Worm (Caenorhabditis elegans): ENCODE measurements around the gene B0563.7.
"Not testable (repeated sequence)": the region's sequence is repeated elsewhere in the genome, so short reads cannot be mapped to it uniquely, and the experiment has no call there.

Gene B0563.7

DNA sequence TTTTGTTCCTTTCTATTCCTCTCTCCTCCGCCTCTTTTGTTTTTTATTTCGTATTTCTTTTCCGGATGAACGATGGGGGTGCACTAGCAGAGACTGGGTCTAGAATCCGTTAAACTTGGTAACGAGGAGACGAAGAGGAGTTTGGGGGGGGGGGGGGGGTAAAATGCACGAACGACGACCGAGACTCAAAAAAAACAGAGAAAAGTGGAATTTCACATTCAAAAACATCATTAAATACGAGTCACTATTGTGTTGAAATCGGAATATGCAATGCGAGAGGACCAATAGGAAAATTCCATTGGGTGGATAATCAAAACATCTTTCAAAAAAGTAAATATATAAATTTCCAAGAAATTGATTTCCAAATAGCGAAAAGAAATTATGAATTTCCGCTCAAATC, at the start of gene B0563.7:
B0563.7 (minus strand) TSS at position 101 of the 400 bp plus-strand sequence.
- no peak for TF ChIP-seq unc-62 (GFP tag; optimal IDR thresholded peaks at IDR 0.05)

ce11 chrX:9203468-9203867, 49.4 kb upstream of the B0563.7 start, which contains the start of gene crb-3:
TSS of gene crb-3 (plus strand) at chrX:9203768.
- TF ChIP-seq unc-62 (GFP tag; optimal IDR thresholded peaks at IDR 0.05), result not testable (repeated sequence)

DNA sequence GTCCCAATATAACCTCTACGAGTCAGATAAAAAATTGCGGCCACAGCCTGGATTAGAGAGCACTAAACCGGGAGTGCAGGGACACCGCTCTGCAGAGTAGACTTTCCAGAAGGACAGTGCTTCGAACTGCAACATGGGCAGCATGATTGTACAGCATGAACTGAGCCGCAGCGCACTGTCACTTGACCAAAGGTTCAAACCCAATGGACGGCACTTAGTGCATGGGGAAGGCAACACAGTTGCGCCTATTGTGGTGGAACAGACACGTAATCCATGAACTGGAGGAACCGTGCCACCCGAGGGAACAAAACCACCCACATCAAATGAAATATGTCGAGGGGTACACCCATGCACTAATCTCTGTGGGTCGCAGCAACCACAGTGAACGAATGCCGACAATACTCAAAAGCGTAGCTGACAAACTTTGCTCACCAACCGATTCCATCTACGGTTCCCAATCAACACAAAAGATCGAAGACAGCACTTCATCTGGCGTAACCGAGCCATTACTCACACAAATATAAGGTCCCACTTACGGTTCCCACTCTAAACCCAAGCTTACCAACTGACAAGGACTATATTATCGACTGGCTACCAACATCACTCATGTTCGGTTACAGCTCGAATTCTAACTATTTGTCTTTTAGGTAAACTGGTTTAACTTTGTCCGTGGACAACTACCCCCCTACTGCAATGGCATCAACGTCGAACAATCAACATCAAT, 41.4 kb upstream of the B0563.7 start:
- no peak for TF ChIP-seq unc-62 (GFP tag; optimal IDR thresholded peaks at IDR 0.05)

DNA sequence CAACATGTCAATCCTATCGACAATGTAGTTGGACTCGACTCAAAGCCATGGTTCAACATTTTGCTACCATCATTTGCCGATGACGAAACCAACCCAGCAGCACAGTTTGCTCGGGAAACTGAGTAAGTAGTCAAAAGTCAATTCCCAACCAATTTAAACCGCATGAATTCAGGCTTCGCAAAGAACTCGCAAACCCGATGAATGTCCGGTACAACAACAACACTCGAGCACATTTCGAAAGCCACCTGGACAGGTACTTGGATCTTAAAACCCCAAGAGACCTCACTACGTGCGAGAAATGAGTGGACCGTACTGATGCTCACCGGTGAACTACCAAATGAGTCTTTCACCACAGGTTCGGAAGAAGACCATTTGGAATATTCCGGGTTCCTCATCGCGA, 40.0 kb upstream of the B0563.7 start:
- TF ChIP-seq unc-62 (GFP tag; optimal IDR thresholded peaks at IDR 0.05), result no peak

ce11 chrX:9191795-9192494, 37.8 kb upstream of the B0563.7 start, which contains the start of gene Y81B9A.1:
TSS of gene Y81B9A.1 (plus strand) at chrX:9192444.
- TF ChIP-seq unc-62 (GFP tag; optimal IDR thresholded peaks at IDR 0.05), result no peak

- no peak for TF ChIP-seq unc-62 (GFP tag; optimal IDR thresholded peaks at IDR 0.05)
These were observed 29.7 kb upstream of the B0563.7 start, which contains the start of gene Y81B9A.2 for ce11 chrX:9183836-9184235. TSS of gene Y81B9A.2 (plus strand) at chrX:9184136.

DNA sequence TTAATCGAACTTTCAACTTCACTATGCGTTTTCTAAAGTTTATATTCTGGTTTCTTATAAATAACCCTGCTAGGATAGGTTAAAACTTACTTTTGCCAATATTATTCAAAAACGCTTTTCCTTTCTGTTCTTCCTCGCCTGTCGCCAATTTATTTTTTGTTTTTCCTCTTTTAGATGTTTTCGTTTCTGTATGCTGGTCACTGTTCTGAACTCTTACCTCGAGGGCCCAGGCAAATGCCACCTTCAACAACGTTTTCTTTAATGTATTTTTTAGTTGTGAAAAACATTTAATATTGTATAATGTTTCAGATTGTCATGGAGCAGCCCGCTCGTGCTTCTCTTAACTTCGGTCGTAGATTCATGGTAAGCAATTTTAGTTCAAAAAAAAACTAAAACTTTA, 28.0 kb upstream of the B0563.7 start, which contains the start of gene Y81B9A.3:
Y81B9A.3 (plus strand) TSS at position 301 of the 400 bp plus-strand sequence.
- TF ChIP-seq unc-62 (GFP tag; optimal IDR thresholded peaks at IDR 0.05), result no peak

DNA sequence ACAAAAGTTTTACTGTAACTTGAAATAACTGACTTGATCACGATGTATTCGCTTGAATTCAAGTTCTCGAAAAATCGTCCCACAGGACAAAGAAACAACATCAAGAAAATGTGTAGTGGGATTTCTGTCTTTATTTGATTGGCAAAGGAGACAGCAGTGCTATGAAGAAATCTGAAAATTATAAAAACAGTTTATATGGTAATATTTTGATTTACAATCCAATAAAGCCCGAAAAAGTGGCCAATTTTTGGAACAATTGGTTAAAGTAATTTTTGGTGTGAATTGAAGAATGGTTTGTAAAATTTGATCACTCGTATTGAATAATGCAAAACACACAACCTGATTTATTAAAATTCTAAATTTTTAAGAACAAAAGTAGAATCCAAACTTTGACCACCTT, 26.7 kb upstream of the B0563.7 start, which contains the start of gene Y81B9A.4:
Y81B9A.4 (minus strand) TSS at position 101 of the 400 bp plus-strand sequence.
- TF ChIP-seq unc-62 (GFP tag; optimal IDR thresholded peaks at IDR 0.05), result no peak

DNA sequence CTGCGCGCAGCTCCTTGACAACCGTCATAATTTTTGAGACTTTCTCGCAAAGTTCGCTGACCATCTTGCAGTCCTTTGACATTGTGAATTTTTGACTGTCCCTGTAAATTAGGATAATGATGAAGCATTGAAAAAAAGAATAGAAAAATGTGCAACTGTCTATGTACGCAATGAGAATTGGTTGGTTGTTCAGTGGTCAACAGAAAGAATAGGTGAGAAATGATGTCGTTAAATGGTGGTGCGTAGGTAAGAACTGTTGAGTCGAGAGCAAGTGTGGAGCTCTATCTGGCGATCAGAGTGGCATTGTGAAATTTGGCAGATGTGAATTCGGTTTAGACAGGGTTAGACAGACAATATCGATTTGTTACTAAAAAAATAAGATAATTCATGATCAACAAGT, 20.3 kb upstream of the B0563.7 start, which contains the start of gene B0563.8:
B0563.8 (minus strand) TSS at position 101 of the 400 bp plus-strand sequence.
- TF ChIP-seq unc-62 (GFP tag; optimal IDR thresholded peaks at IDR 0.05), result no peak

ce11 chrX:9172733-9173132, 18.6 kb upstream of the B0563.7 start:
- TF ChIP-seq unc-62 (GFP tag; optimal IDR thresholded peaks at IDR 0.05), result no peak

DNA sequence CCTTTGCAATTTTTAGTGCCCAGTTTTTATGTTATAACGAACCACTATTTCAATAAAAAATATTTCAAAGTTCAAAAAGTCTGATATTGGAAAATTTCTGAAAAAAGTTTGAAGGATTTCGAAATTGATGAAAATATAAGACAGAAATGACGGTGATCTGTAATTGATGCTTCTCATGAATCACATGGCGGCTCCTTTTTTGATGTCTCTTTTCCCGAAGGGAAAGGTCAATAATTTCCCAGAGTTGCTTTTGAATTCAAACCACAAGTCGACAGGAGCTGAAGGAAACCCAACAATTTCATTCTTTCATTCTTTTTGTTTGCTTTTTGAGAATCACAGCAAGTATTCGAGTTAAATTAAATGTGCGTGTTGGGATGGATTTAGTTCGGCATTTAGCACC, 18.2 kb upstream of the B0563.7 start, which contains the start of gene B0563.18:
B0563.18 (plus strand) TSS at position 301 of the 400 bp plus-strand sequence.
- no peak for TF ChIP-seq unc-62 (GFP tag; optimal IDR thresholded peaks at IDR 0.05)

DNA sequence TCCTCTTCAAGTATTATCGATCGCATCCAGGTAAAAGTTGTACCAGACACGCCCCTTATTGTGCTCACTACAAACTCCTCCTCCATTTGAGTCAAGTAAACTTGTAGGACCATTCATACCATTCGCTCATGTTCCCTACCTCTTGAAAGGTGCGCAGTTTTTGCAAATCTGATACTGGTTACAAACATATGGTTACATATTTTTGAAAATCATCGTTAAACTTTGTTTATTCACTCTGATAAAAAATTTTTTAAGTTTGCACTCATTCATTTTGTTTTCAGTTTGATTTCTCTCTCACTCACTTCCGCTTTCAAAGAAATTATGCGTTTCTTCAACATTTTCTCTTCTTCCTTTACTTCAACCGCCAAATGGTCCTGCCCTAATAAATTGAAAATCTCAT, 17.1 kb upstream of the B0563.7 start, which contains the start of gene B0563.1:
B0563.1 (plus strand) TSS at position 301 of the 400 bp plus-strand sequence.
- TF ChIP-seq unc-62 (GFP tag; optimal IDR thresholded peaks at IDR 0.05), result no peak

DNA sequence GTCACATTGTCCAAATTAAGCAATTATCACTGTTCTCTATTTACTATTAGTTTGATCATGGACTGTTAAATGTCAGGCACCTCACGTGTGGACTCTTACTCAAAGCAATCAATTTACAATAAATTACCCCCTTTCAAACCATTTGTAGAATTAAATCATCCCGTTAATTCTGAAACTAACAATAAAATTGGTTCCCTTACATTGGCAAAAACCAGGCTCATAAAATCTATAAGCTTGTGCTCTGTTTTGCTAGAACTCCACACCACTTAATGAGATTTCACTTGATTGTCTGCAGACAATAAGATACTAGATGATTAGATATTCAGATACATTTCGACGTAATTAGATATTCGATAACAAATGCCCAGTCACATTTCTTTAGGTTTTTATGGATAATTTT, 15.9 kb upstream of the B0563.7 start:
- no peak for TF ChIP-seq unc-62 (GFP tag; optimal IDR thresholded peaks at IDR 0.05)

- no peak for TF ChIP-seq unc-62 (GFP tag; optimal IDR thresholded peaks at IDR 0.05)
These were observed 14.1 kb upstream of the B0563.7 start, which contains the start of gene B0563.9 for ce11 chrX:9168239-9168638. TSS of gene B0563.9 (plus strand) at chrX:9168539.

DNA sequence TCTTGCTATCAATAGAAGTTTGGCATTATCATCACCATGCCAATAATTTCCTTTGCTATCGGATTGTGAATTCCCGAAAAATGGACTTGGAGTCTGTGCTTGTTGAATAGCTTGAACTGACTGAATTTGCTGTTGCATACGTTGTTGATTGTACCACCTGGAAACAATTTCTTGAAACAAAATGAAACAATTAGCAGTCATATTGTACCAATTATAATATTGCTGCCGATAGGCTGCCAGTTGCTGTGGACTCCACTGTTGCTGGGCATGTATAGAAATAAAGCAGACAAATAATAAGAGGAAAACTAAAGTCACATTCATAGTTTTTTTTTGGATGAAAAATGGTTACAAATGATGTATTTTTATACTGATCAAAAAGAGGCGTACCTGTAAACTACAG, 12.8 kb upstream of the B0563.7 start, which contains the start of gene B0563.10:
B0563.10 (minus strand) TSS at position 325 of the 400 bp plus-strand sequence.
- TF ChIP-seq unc-62 (GFP tag; optimal IDR thresholded peaks at IDR 0.05), result no peak

ce11 chrX:9162864-9163263, 8.7 kb upstream of the B0563.7 start, which contains the start of gene tsp-11:
TSS of gene tsp-11 (plus strand) at chrX:9163164.
- no peak for TF ChIP-seq unc-62 (GFP tag; optimal IDR thresholded peaks at IDR 0.05)

Measured in whole organism, dauer.